Worm (Caenorhabditis elegans) whole organism, late embryonic: ENCODE data around the gene M01H9.3.

Experiments
- C08G9.2 ChIP-seq: sonication (generic microtip); optimal IDR thresholded peaks from 2 replicates; lab custom pipeline; 2016; ENCODE audit warnings: mild to moderate bottlenecking, missing genetic modification characterization, moderate library complexity, missing compliant biosample characterization
- C38D4.7 ChIP-seq: fragments of 200-800 bp; sonication (Bioruptor generic); optimal IDR thresholded peaks from 2 replicates; lab custom pipeline; 2018; ENCODE audit warnings: mild to moderate bottlenecking, missing genetic modification characterization, moderate library complexity, missing compliant biosample characterization
- F13H6.1 ChIP-seq: sonication (generic microtip); optimal IDR thresholded peaks from 2 replicates; lab custom pipeline; 2016; ENCODE audit warnings: missing genetic modification characterization, missing compliant biosample characterization
- K09A11.1 ChIP-seq: sonication (generic microtip); optimal IDR thresholded peaks from 2 replicates; lab custom pipeline; 2017; ENCODE audit warnings: antibody characterized with exemption, mild to moderate bottlenecking, missing genetic modification characterization, missing compliant biosample characterization; ENCODE audit not compliant: insufficient read depth
- T23F11.4 ChIP-seq: fragments of 200-800 bp; sonication (Bioruptor generic); optimal IDR thresholded peaks from 2 replicates; lab custom pipeline; 2018; ENCODE audit warnings: mild to moderate bottlenecking, missing genetic modification characterization, missing compliant biosample characterization
- ahr-1 ChIP-seq: sonication (generic microtip); optimal IDR thresholded peaks from 2 replicates; lab custom pipeline; 2016; ENCODE audit warnings: missing genetic modification characterization, missing compliant biosample characterization
- ama-1 ChIP-seq: fragments of 150-350 bp; optimal IDR thresholded peaks from 2 replicates; lab custom pipeline; 2014
- ceh-14 ChIP-seq: sonication (generic microtip); optimal IDR thresholded peaks from 2 replicates; lab custom pipeline; 2016; ENCODE audit warnings: missing genotype, missing genetic modification characterization, missing compliant biosample characterization
- ceh-19 ChIP-seq: fragments of 200-800 bp; sonication (Bioruptor generic); optimal IDR thresholded peaks from 2 replicates; lab custom pipeline; 2018; ENCODE audit warnings: mild to moderate bottlenecking, missing genetic modification characterization, missing compliant biosample characterization
- ceh-2 ChIP-seq: sonication (generic microtip); optimal IDR thresholded peaks from 2 replicates; lab custom pipeline; 2016; ENCODE audit warnings: missing genotype, missing genetic modification characterization, missing compliant biosample characterization
- ceh-22 ChIP-seq: sonication (generic microtip); optimal IDR thresholded peaks from 2 replicates; lab custom pipeline; 2017; ENCODE audit warnings: missing biosample characterization, missing genetic modification characterization
- ceh-31 ChIP-seq: sonication (generic microtip); optimal IDR thresholded peaks from 2 replicates; lab custom pipeline; 2016; ENCODE audit warnings: missing genetic modification characterization, missing compliant biosample characterization
- ceh-34 ChIP-seq: sonication (generic microtip); optimal IDR thresholded peaks from 2 replicates; lab custom pipeline; 2016; ENCODE audit warnings: mild to moderate bottlenecking, missing genetic modification characterization, missing compliant biosample characterization
- ceh-45 ChIP-seq: fragments of 200-800 bp; sonication (Bioruptor generic); IDR thresholded peaks from 2 replicates; pipeline ENCODE4 v1.3.6; 2022; ENCODE audit warnings: missing genetic modification reagents, missing genetic modification characterization, missing compliant biosample characterization
- ceh-48 ChIP-seq: sonication (generic microtip); optimal IDR thresholded peaks from 2 replicates; lab custom pipeline; 2016; ENCODE audit warnings: missing genetic modification characterization, inconsistent platforms, missing compliant biosample characterization
- ceh-6 ChIP-seq: fragments of 200-800 bp; sonication (Bioruptor generic); optimal IDR thresholded peaks from 2 replicates; lab custom pipeline; 2018; ENCODE audit warnings: mild to moderate bottlenecking, missing genetic modification characterization, missing compliant biosample characterization
- ceh-9 ChIP-seq: sonication (generic microtip); optimal IDR thresholded peaks from 2 replicates; lab custom pipeline; 2016; ENCODE audit warnings: mild to moderate bottlenecking, missing genetic modification characterization, inconsistent platforms, missing compliant biosample characterization
- elt-2 ChIP-seq: sonication (generic microtip); optimal IDR thresholded peaks from 2 replicates; lab custom pipeline; 2016; ENCODE audit warnings: missing genetic modification reagents, missing genetic modification characterization, missing compliant biosample characterization
- elt-4 ChIP-seq: sonication (generic microtip); optimal IDR thresholded peaks from 2 replicates; lab custom pipeline; 2016; ENCODE audit warnings: missing genetic modification characterization, missing compliant biosample characterization
- fax-1 ChIP-seq: sonication (generic microtip); optimal IDR thresholded peaks from 2 replicates; lab custom pipeline; 2016; ENCODE audit warnings: missing genotype, missing genetic modification characterization, missing compliant biosample characterization
- fkh-10 ChIP-seq: fragments of 150-350 bp; optimal IDR thresholded peaks from 2 replicates; lab custom pipeline; 2014; ENCODE audit warnings: missing biosample characterization, missing genetic modification reagents, missing genetic modification characterization
- gmeb-2 ChIP-seq: sonication (generic microtip); optimal IDR thresholded peaks from 2 replicates; lab custom pipeline; 2016; ENCODE audit warnings: missing genetic modification characterization, inconsistent platforms, missing compliant biosample characterization
- hlh-15 ChIP-seq: sonication (generic microtip); optimal IDR thresholded peaks from 2 replicates; lab custom pipeline; 2016; ENCODE audit warnings: missing genetic modification characterization, missing compliant biosample characterization
- hlh-30 ChIP-seq: sonication (generic microtip); optimal IDR thresholded peaks from 2 replicates; lab custom pipeline; 2017; ENCODE audit warnings: antibody characterized with exemption, missing genetic modification characterization, missing compliant biosample characterization; ENCODE audit not compliant: insufficient read depth
- hlh-8 ChIP-seq: sonication (generic microtip); optimal IDR thresholded peaks from 2 replicates; lab custom pipeline; 2016; ENCODE audit warnings: missing genotype, missing genetic modification characterization, missing compliant biosample characterization
- mec-3 ChIP-seq: sonication (generic microtip); optimal IDR thresholded peaks from 2 replicates; lab custom pipeline; 2016; ENCODE audit warnings: borderline replicate concordance, missing genetic modification characterization, missing compliant biosample characterization
- nfya-1 ChIP-seq: sonication (generic microtip); optimal IDR thresholded peaks from 2 replicates; lab custom pipeline; 2017; ENCODE audit warnings: missing genetic modification characterization, mild to moderate bottlenecking, missing compliant biosample characterization, antibody characterized with exemption, moderate library complexity
- nhr-11 ChIP-seq: fragments of 150-350 bp; optimal IDR thresholded peaks from 2 replicates; lab custom pipeline; 2014; ENCODE audit warnings: missing biosample characterization, missing genetic modification characterization
- nhr-232 ChIP-seq: sonication (generic microtip); optimal IDR thresholded peaks from 2 replicates; lab custom pipeline; 2016; ENCODE audit warnings: missing genetic modification characterization, missing compliant biosample characterization
- npax-4 ChIP-seq: sonication (generic microtip); optimal IDR thresholded peaks from 2 replicates; lab custom pipeline; 2016; ENCODE audit warnings: missing genetic modification characterization, missing compliant biosample characterization
- odd-2 ChIP-seq: sonication (generic microtip); optimal IDR thresholded peaks from 2 replicates; lab custom pipeline; 2017; ENCODE audit warnings: antibody characterized with exemption, mild to moderate bottlenecking, missing genetic modification characterization, missing compliant biosample characterization
- pag-3 ChIP-seq: sonication (generic microtip); optimal IDR thresholded peaks from 2 replicates; lab custom pipeline; 2016; ENCODE audit warnings: missing compliant biosample characterization, missing genetic modification characterization, borderline replicate concordance
- pat-9 ChIP-seq: fragments of 200-800 bp; sonication (Bioruptor generic); optimal IDR thresholded peaks from 2 replicates; lab custom pipeline; 2018; ENCODE audit warnings: mild to moderate bottlenecking, missing genetic modification characterization, moderate library complexity, missing compliant biosample characterization
- pha-2 ChIP-seq: sonication (generic microtip); optimal IDR thresholded peaks from 2 replicates; lab custom pipeline; 2017; ENCODE audit warnings: mild to moderate bottlenecking, missing genetic modification characterization, missing compliant biosample characterization
- pha-4 ChIP-seq: fragments of 150-350 bp; optimal IDR thresholded peaks from 2 replicates; lab custom pipeline; 2018; ENCODE audit warnings: missing biosample characterization, missing genetic modification reagents, missing genetic modification characterization
- pqm-1 ChIP-seq: sonication (generic microtip); optimal IDR thresholded peaks from 2 replicates; lab custom pipeline; 2016; ENCODE audit warnings: missing genetic modification characterization, missing compliant biosample characterization
- ref-2 ChIP-seq: sonication (generic microtip); optimal IDR thresholded peaks from 2 replicates; lab custom pipeline; 2016; ENCODE audit warnings: missing genetic modification characterization, missing compliant biosample characterization
- sdc-2 ChIP-seq: sonication (generic microtip); optimal IDR thresholded peaks from 2 replicates; lab custom pipeline; 2016; ENCODE audit warnings: missing genotype, missing genetic modification characterization, missing compliant biosample characterization
- sox-2 ChIP-seq: fragments of 200-800 bp; sonication (Bioruptor generic); IDR thresholded peaks from 2 replicates; pipeline ENCODE4 v1.3.6; 2022; ENCODE audit warnings: missing genetic modification reagents, missing genetic modification characterization, missing compliant biosample characterization
- sox-4 ChIP-seq: sonication (generic microtip); optimal IDR thresholded peaks from 2 replicates; lab custom pipeline; 2017; ENCODE audit warnings: mild to moderate bottlenecking, missing genetic modification characterization, inconsistent platforms, missing compliant biosample characterization
- syd-9 ChIP-seq: sonication (generic microtip); optimal IDR thresholded peaks from 2 replicates; lab custom pipeline; 2016; ENCODE audit warnings: mild to moderate bottlenecking, missing genetic modification characterization, moderate library complexity, missing compliant biosample characterization
- tbx-2 ChIP-seq: sonication (generic microtip); optimal IDR thresholded peaks from 2 replicates; lab custom pipeline; 2016; ENCODE audit warnings: missing genetic modification characterization, missing compliant biosample characterization
- tbx-7 ChIP-seq: sonication (generic microtip); optimal IDR thresholded peaks from 2 replicates; lab custom pipeline; 2016; ENCODE audit warnings: missing genotype, missing genetic modification characterization, missing compliant biosample characterization
- unc-55 ChIP-seq: sonication (generic microtip); optimal IDR thresholded peaks from 2 replicates; lab custom pipeline; 2017; ENCODE audit warnings: missing biosample characterization, missing genetic modification reagents, missing genetic modification characterization
- unc-86 ChIP-seq: sonication (generic microtip); optimal IDR thresholded peaks from 2 replicates; lab custom pipeline; 2016; ENCODE audit warnings: missing genetic modification characterization, missing compliant biosample characterization
- ztf-16 ChIP-seq: sonication (generic microtip); optimal IDR thresholded peaks from 2 replicates; lab custom pipeline; 2017; ENCODE audit warnings: missing genetic modification characterization, missing compliant biosample characterization

Gene M01H9.3

ce11 chrIV:4451576-4451975 is 25.3 kb downstream of the M01H9.3 start, which contains the start of gene R08C7.1:
TSS of gene R08C7.1 (plus strand) at chrIV:4451876.
- TF ChIP-seq pha-2 (tag; lab: Kevin White, UChicago) (no peak), odd-2 (tag; lab: Kevin White, UChicago) (no peak), ceh-14 (tag; lab: Kevin White, UChicago) (no peak), pha-4 (tag; lab: Kevin White, UChicago) (no peak), unc-86 (tag; lab: Kevin White, UChicago) (no peak), sox-2 (GFP tag; lab: Robert Waterston, UW) (no peak), hlh-30 (tag; lab: Kevin White, UChicago) (no peak), pag-3 (tag; lab: Kevin White, UChicago) (no peak), hlh-8 (tag; lab: Kevin White, UChicago) (no peak), ref-2 (tag; lab: Kevin White, UChicago) (no peak), ahr-1 (no peak), fax-1 (tag; lab: Kevin White, UChicago) (no peak), ztf-16 (tag; lab: Kevin White, UChicago) (no peak), ceh-6 (GFP tag; lab: Kevin White, UChicago) (no peak), C38D4.7 (no peak), fkh-10 (GFP tag; lab: Kevin White, UChicago) (no peak), elt-2 (tag; lab: Kevin White, UChicago) (no peak), nhr-232 (tag; lab: Kevin White, UChicago) (no peak), sox-4 (no peak)

- TF ChIP-seq mec-3, result no peak
- no peak for TF ChIP-seq ama-1 (lab: Kevin White, UChicago)
- peak; percentile 75 for TF ChIP-seq elt-2 (tag; lab: Kevin White, UChicago)
- TF ChIP-seq, all 69 proteins: peak for 1
Measured at ce11 chrIV:4449843-4450242, 27.0 kb downstream of the M01H9.3 start.

- no peak for TF ChIP-seq unc-55 (GFP tag; lab: Kevin White, UChicago)
- no peak for TF ChIP-seq sdc-2 (tag; lab: Kevin White, UChicago)
- no peak for TF ChIP-seq sox-2 (GFP tag; lab: Robert Waterston, UW)
- no peak for TF ChIP-seq hlh-15 (tag; lab: Kevin White, UChicago)
- no peak for TF ChIP-seq ceh-48
- TF ChIP-seq fax-1 (tag; lab: Kevin White, UChicago), result no peak
- no peak for TF ChIP-seq K09A11.1 (tag; lab: Kevin White, UChicago)
- TF ChIP-seq syd-9 (tag; lab: Kevin White, UChicago), result no peak
- TF ChIP-seq nhr-232 (tag; lab: Kevin White, UChicago), result no peak
- no peak for TF ChIP-seq pqm-1
- no peak for TF ChIP-seq ceh-6 (GFP tag; lab: Kevin White, UChicago)
- no peak for TF ChIP-seq pat-9 (tag; lab: Kevin White, UChicago)
- TF ChIP-seq ahr-1, result no peak
- no peak for TF ChIP-seq ceh-2
- TF ChIP-seq ceh-9, result no peak
Measured at ce11 chrIV:4449439-4449838, 27.4 kb downstream of the M01H9.3 start, which contains the start of gene R08C7.12. TSS of gene R08C7.12 (plus strand) at chrIV:4449739.

- TF ChIP-seq hlh-30 (tag; lab: Kevin White, UChicago), result peak; percentile 45
- no peak for TF ChIP-seq sox-4
- no peak for TF ChIP-seq elt-2 (tag; lab: Kevin White, UChicago)
- no peak for TF ChIP-seq mec-3
- no peak for TF ChIP-seq nhr-11 (tag; lab: Kevin White, UChicago)
- no peak for TF ChIP-seq F13H6.1
- no peak for TF ChIP-seq ceh-34
- no peak for TF ChIP-seq ceh-6 (GFP tag; lab: Kevin White, UChicago)
- no peak for TF ChIP-seq elt-4 (tag; lab: Kevin White, UChicago)
- TF ChIP-seq T23F11.4, result no peak
- peak; percentile 3 for TF ChIP-seq ceh-31 (tag; lab: Kevin White, UChicago)
- no peak for TF ChIP-seq ceh-48
- no peak for TF ChIP-seq ceh-19 (GFP tag; lab: Kevin White, UChicago)
- no peak for TF ChIP-seq tbx-7 (tag; lab: Kevin White, UChicago)
- no peak for TF ChIP-seq nfya-1
- TF ChIP-seq unc-55 (GFP tag; lab: Kevin White, UChicago), result no peak
- no peak for TF ChIP-seq ceh-45
- no peak for TF ChIP-seq gmeb-2 (tag; lab: Kevin White, UChicago)
- TF ChIP-seq ztf-16 (tag; lab: Kevin White, UChicago), result no peak
- peak; percentile 13 for TF ChIP-seq tbx-2
- no peak for TF ChIP-seq C08G9.2
- no peak for TF ChIP-seq ama-1 (lab: Kevin White, UChicago)
- TF ChIP-seq unc-86 (tag; lab: Kevin White, UChicago), result no peak
- TF ChIP-seq ahr-1, result no peak
- no peak for TF ChIP-seq ceh-22
- no peak for TF ChIP-seq npax-4 (tag; lab: Kevin White, UChicago)
Measured at ce11 chrIV:4448343-4448742, 28.5 kb downstream of the M01H9.3 start.
